Worm (Caenorhabditis elegans) whole organism, L4 larva: ENCODE measurements around the gene C37C3.2.

Experiments
- F10B5.3 ChIP-seq: sonication (generic microtip); optimal IDR thresholded peaks from 2 replicates; lab custom pipeline; 2016; ENCODE audit warnings: mild to moderate bottlenecking, missing genetic modification characterization, missing compliant biosample characterization
- F44E2.7 ChIP-seq: fragments of 200-800 bp; sonication (Bioruptor generic); IDR thresholded peaks from 2 replicates; pipeline ENCODE4 v2.1.2; 2022; ENCODE audit warnings: missing genetic modification characterization, missing compliant biosample characterization
- Y105C5A.15 ChIP-seq: fragments of 200-800 bp; sonication (Bioruptor generic); IDR thresholded peaks from 2 replicates; pipeline ENCODE4 v1.3.6; 2022; ENCODE audit warnings: missing genetic modification characterization, missing compliant biosample characterization
- ZK546.5 ChIP-seq, 2 experiments: sonication (generic microtip); optimal IDR thresholded peaks; 2 replicates each; lab custom pipeline; 2017; ENCODE audit warnings: missing biosample characterization in 2 of 2, missing genetic modification characterization in 2 of 2
- aha-1 ChIP-seq: fragments of 150-350 bp; peaks from one replicate; lab custom pipeline; 2014; ENCODE audit warnings: missing biosample characterization, missing genetic modification characterization
- attf-4 ChIP-seq: sonication (generic microtip); optimal IDR thresholded peaks from 3 replicates; lab custom pipeline; 2017; ENCODE audit warnings: missing biosample characterization, missing genetic modification characterization
- ces-1 ChIP-seq: fragments of 150-350 bp; sonication (generic microtip); optimal IDR thresholded peaks from 4 replicates; lab custom pipeline; 2014; ENCODE audit warnings: missing biosample characterization, missing genetic modification reagents, missing genetic modification characterization
- cey-2 ChIP-seq: sonication (generic microtip); optimal IDR thresholded peaks from 3 replicates; lab custom pipeline; 2017; ENCODE audit warnings: missing genetic modification characterization, mild to moderate bottlenecking, missing compliant biosample characterization, antibody characterized with exemption, borderline replicate concordance; ENCODE audit not compliant: insufficient read depth
- daf-16 ChIP-seq, 3 experiments: sonication (generic microtip); optimal IDR thresholded peaks; 2 replicates each; lab custom pipeline; 2016 to 2017; ENCODE audit warnings: missing genetic modification characterization in 3 of 3, missing genetic modification reagents in 3 of 3, mild to moderate bottlenecking in 2 of 3, missing compliant biosample characterization in 2 of 3, missing biosample characterization in 1 of 3, moderate library complexity in 1 of 3
- daf-19 ChIP-seq: fragments of 200-800 bp; sonication (Bioruptor generic); conservative IDR thresholded peaks from 2 replicates; pipeline ENCODE4 v1.3.6; 2022; ENCODE audit warnings: missing genetic modification characterization, missing compliant biosample characterization
- dmd-6 ChIP-seq: fragments of 200-800 bp; sonication (Bioruptor generic); IDR thresholded peaks from 2 replicates; pipeline ENCODE4 v1.3.6; 2022; ENCODE audit warnings: missing genetic modification reagents, missing genetic modification characterization, missing compliant biosample characterization
- dmd-9 ChIP-seq: fragments of 200-800 bp; sonication (Bioruptor generic); IDR thresholded peaks from 2 replicates; pipeline ENCODE4 v1.3.6; 2022; ENCODE audit warnings: missing genetic modification reagents, missing genetic modification characterization, missing compliant biosample characterization
- dpl-1 ChIP-seq: fragments of 150-350 bp; optimal IDR thresholded peaks from 2 replicates; lab custom pipeline; 2014; ENCODE audit warnings: missing biosample characterization, missing genetic modification reagents, missing genetic modification characterization
- duxl-1 ChIP-seq: sonication (generic microtip); optimal IDR thresholded peaks from 2 replicates; lab custom pipeline; 2016; ENCODE audit warnings: mild to moderate bottlenecking, missing genetic modification characterization, moderate library complexity, missing compliant biosample characterization; ENCODE audit not compliant: poor library complexity
- dve-1 ChIP-seq: sonication (generic microtip); optimal IDR thresholded peaks from 2 replicates; lab custom pipeline; 2017; ENCODE audit warnings: antibody characterized with exemption, mild to moderate bottlenecking, missing genetic modification characterization, missing compliant biosample characterization; ENCODE audit not compliant: insufficient read depth
- fkh-10 ChIP-seq: fragments of 150-350 bp; optimal IDR thresholded peaks from 2 replicates; lab custom pipeline; 2014; ENCODE audit warnings: missing biosample characterization, missing genetic modification reagents, missing genetic modification characterization
- hlh-11 ChIP-seq: fragments of 200-800 bp; sonication (Bioruptor generic); optimal IDR thresholded peaks from 2 replicates; lab custom pipeline; 2018; ENCODE audit warnings: mild to moderate bottlenecking, missing genetic modification characterization, missing compliant biosample characterization
- hmg-1.1 ChIP-seq: fragments of 200-800 bp; sonication (Bioruptor generic); IDR thresholded peaks from 2 replicates; pipeline ENCODE4 v1.3.6; 2022; ENCODE audit warnings: missing genetic modification reagents, missing genetic modification characterization, missing compliant biosample characterization
- jun-1 ChIP-seq: fragments of 150-350 bp; optimal IDR thresholded peaks from 2 replicates; lab custom pipeline; 2014; ENCODE audit warnings: missing biosample characterization, missing genetic modification reagents, missing genetic modification characterization
- lim-7 ChIP-seq: fragments of 200-800 bp; sonication (Bioruptor generic); IDR thresholded peaks from 2 replicates; pipeline ENCODE4 v1.3.6; 2022; ENCODE audit warnings: missing genetic modification characterization, missing compliant biosample characterization
- lin-38 ChIP-seq: fragments of 200-800 bp; sonication (Bioruptor generic); IDR thresholded peaks from 2 replicates; pipeline ENCODE4 v1.3.6; 2022; ENCODE audit warnings: missing genetic modification reagents, missing genetic modification characterization, missing compliant biosample characterization
- lir-3 ChIP-seq: sonication (generic microtip); optimal IDR thresholded peaks from 2 replicates; lab custom pipeline; 2016; ENCODE audit warnings: mild to moderate bottlenecking, missing genetic modification characterization, missing compliant biosample characterization
- madf-9 ChIP-seq: fragments of 200-800 bp; sonication (Bioruptor generic); conservative IDR thresholded peaks from 2 replicates; pipeline ENCODE4 v1.3.6; 2022; ENCODE audit warnings: missing genetic modification reagents, missing genetic modification characterization, missing compliant biosample characterization
- mdt-29 ChIP-seq: fragments of 200-800 bp; sonication (Bioruptor generic); IDR thresholded peaks from 2 replicates; pipeline ENCODE4 v1.3.6; 2022; ENCODE audit warnings: missing genetic modification reagents, missing genetic modification characterization, missing compliant biosample characterization
- mep-1 ChIP-seq: fragments of 150-350 bp; sonication (generic microtip); optimal IDR thresholded peaks from 3 replicates; lab custom pipeline; 2014; ENCODE audit warnings: missing biosample characterization, missing genetic modification characterization
- mes-2 ChIP-seq: sonication (generic microtip); optimal IDR thresholded peaks from 2 replicates; lab custom pipeline; 2016; ENCODE audit warnings: missing genotype, mild to moderate bottlenecking, missing genetic modification characterization, missing compliant biosample characterization; ENCODE audit not compliant: poor library complexity, severe bottlenecking
- nhr-10 ChIP-seq: fragments of 150-350 bp; optimal IDR thresholded peaks from 2 replicates; lab custom pipeline; 2014; ENCODE audit warnings: missing biosample characterization, missing genetic modification characterization
- nhr-102 ChIP-seq: sonication (generic microtip); optimal IDR thresholded peaks from 2 replicates; lab custom pipeline; 2016; ENCODE audit warnings: mild to moderate bottlenecking, missing genetic modification characterization, moderate library complexity, missing compliant biosample characterization
- nhr-111 ChIP-seq: fragments of 200-800 bp; sonication (Bioruptor generic); optimal IDR thresholded peaks from 2 replicates; lab custom pipeline; 2018; ENCODE audit warnings: mild to moderate bottlenecking, missing genetic modification characterization, missing compliant biosample characterization
- nhr-237 ChIP-seq: sonication (generic microtip); optimal IDR thresholded peaks from 2 replicates; lab custom pipeline; 2017; ENCODE audit warnings: missing biosample characterization, missing genetic modification characterization
- nhr-42 ChIP-seq: fragments of 200-800 bp; sonication (Bioruptor generic); IDR thresholded peaks from 2 replicates; pipeline ENCODE4 v1.3.6; 2022; ENCODE audit warnings: missing genetic modification characterization, missing compliant biosample characterization
- nhr-76 ChIP-seq: fragments of 150-350 bp; optimal IDR thresholded peaks from 2 replicates; lab custom pipeline; 2014; ENCODE audit warnings: missing biosample characterization, missing genetic modification characterization
- nhr-77 ChIP-seq: fragments of 150-350 bp; optimal IDR thresholded peaks from 2 replicates; lab custom pipeline; 2014; ENCODE audit warnings: missing biosample characterization, missing genetic modification characterization
- php-3 ChIP-seq: fragments of 200-800 bp; sonication (Bioruptor generic); IDR thresholded peaks from 2 replicates; pipeline ENCODE4 v1.3.6; 2022; ENCODE audit warnings: missing genetic modification reagents, missing genetic modification characterization, missing compliant biosample characterization
- pqm-1 ChIP-seq: sonication (generic microtip); optimal IDR thresholded peaks from 2 replicates; lab custom pipeline; 2017; ENCODE audit warnings: missing biosample characterization, missing genetic modification characterization
- snpc-1.2 ChIP-seq: fragments of 200-800 bp; sonication (Bioruptor generic); IDR thresholded peaks from 2 replicates; pipeline ENCODE4 v1.3.6; 2022; ENCODE audit warnings: missing genetic modification reagents, missing genetic modification characterization, missing compliant biosample characterization
- spr-1 ChIP-seq: sonication (generic microtip); optimal IDR thresholded peaks from 2 replicates; lab custom pipeline; 2016; ENCODE audit warnings: mild to moderate bottlenecking, missing genetic modification characterization, missing compliant biosample characterization
- unc-62 ChIP-seq, 3 experiments: fragments of 150-350 bp in 1 of 3; sonication (generic microtip); optimal IDR thresholded peaks in 2 of 3; peaks in 1 of 3; 1 replicate in 1 of 3; 2 replicates in 2 of 3; lab custom pipeline; 2014 to 2017; ENCODE audit warnings: missing biosample characterization in 3 of 3, missing genetic modification characterization in 3 of 3, missing genetic modification reagents in 3 of 3, missing genotype in 1 of 3
- zag-1 ChIP-seq: fragments of 150-350 bp; optimal IDR thresholded peaks from 2 replicates; lab custom pipeline; 2014; ENCODE audit warnings: missing biosample characterization, missing genetic modification characterization
- zip-11 ChIP-seq: fragments of 200-800 bp; sonication (Bioruptor generic); IDR thresholded peaks from 2 replicates; pipeline ENCODE4 v1.3.6; 2022; ENCODE audit warnings: missing genetic modification characterization, missing compliant biosample characterization
- zip-2 ChIP-seq: fragments of 150-350 bp; optimal IDR thresholded peaks from 2 replicates; lab custom pipeline; 2014; ENCODE audit warnings: missing biosample characterization, missing genetic modification characterization
- ztf-7 ChIP-seq: fragments of 150-350 bp; optimal IDR thresholded peaks from 2 replicates; lab custom pipeline; 2014; ENCODE audit warnings: missing biosample characterization, missing genetic modification characterization

C37C3.2 gene

ce11 chrV:7855382-7855994 lies at the start of gene C37C3.2 (continued):
- no peak for TF ChIP-seq cey-2 (tag; lab: Kevin White, UChicago)
- TF ChIP-seq daf-16 (GFP tag; optimal IDR thresholded peaks at IDR 0.05; lab: Kevin White, UChicago): no peak
- TF ChIP-seq daf-16 (tag; optimal IDR thresholded peaks at IDR 0.05; lab: Kevin White, UChicago): peak; percentile 8
- no peak for TF ChIP-seq ztf-7
- no peak for TF ChIP-seq nhr-76 (tag; lab: Kevin White, UChicago)
- no peak for TF ChIP-seq dpl-1
- TF ChIP-seq nhr-111 (GFP tag; lab: Kevin White, UChicago): no peak
- 0 out of 2 replicates have a peak, but pooled peaks have one; percentile 54 for TF ChIP-seq F44E2.7 (GFP tag; lab: Robert Waterston, UW)
- no peak for TF ChIP-seq F10B5.3 (tag; lab: Kevin White, UChicago)
- no peak for TF ChIP-seq nhr-102 (tag; lab: Kevin White, UChicago)
- TF ChIP-seq hmg-1.1 (GFP tag; lab: Robert Waterston, UW): no peak
- no peak for TF ChIP-seq dmd-9
- no peak for TF ChIP-seq ces-1 (GFP tag; lab: Kevin White, UChicago)
- TF ChIP-seq lir-3: no peak
- no peak; the same call in 1 of the 2 replicates for TF ChIP-seq snpc-1.2 (GFP tag; lab: Robert Waterston, UW)
- TF ChIP-seq daf-19 (GFP tag; lab: Robert Waterston, UW): no peak
- peak; percentile 2 for TF ChIP-seq spr-1 (tag; lab: Kevin White, UChicago)
- TF ChIP-seq fkh-10 (GFP tag; lab: Kevin White, UChicago): no peak
- no peak for TF ChIP-seq zag-1 (tag; lab: Kevin White, UChicago)
- peak; percentile 3; the same call in 1 of the 2 replicates for TF ChIP-seq lin-38 (GFP tag; lab: Robert Waterston, UW)
- no peak for TF ChIP-seq jun-1
- no peak for TF ChIP-seq zip-2 (tag; lab: Kevin White, UChicago)
- TF ChIP-seq mdt-29 (GFP tag; lab: Robert Waterston, UW): no peak
- no peak for TF ChIP-seq nhr-42 (GFP tag; lab: Robert Waterston, UW)
- TF ChIP-seq attf-4: no peak
- peak; percentile 19 for TF ChIP-seq duxl-1 (tag; lab: Kevin White, UChicago)
- TF ChIP-seq mes-2: no peak

ce11 chrV:7806629-7807028 lies 49.1 kb upstream of the C37C3.2 start:
- TF ChIP-seq zip-2 (tag; lab: Kevin White, UChicago) (no peak), nhr-77 (tag; lab: Kevin White, UChicago) (no peak), madf-9 (GFP tag; lab: Robert Waterston, UW) (no peak), Y105C5A.15 (GFP tag; lab: Robert Waterston, UW) (no peak), F44E2.7 (GFP tag; lab: Robert Waterston, UW) (no peak), unc-62 (GFP tag; optimal IDR thresholded peaks at IDR 0.05 in 1 of 2; lab: Kevin White, UChicago) (peak in 1 of 2 experiments; percentile 66), unc-62 (tag; optimal IDR thresholded peaks at IDR 0.05; lab: Kevin White, UChicago) (no peak), aha-1 (peak; percentile 84)

ce11 chrV:7808444-7808843 lies 47.3 kb upstream of the C37C3.2 start:
- TF ChIP-seq unc-62 (GFP tag; optimal IDR thresholded peaks at IDR 0.05 in 1 of 2; lab: Kevin White, UChicago) (peak in 1 of 2 experiments; percentile 77), unc-62 (tag; optimal IDR thresholded peaks at IDR 0.05; lab: Kevin White, UChicago) (no peak), zag-1 (tag; lab: Kevin White, UChicago) (no peak)

- no peak for TF ChIP-seq daf-16 (GFP tag; optimal IDR thresholded peaks at IDR 0.05; lab: Kevin White, UChicago)
- TF ChIP-seq daf-16 (tag; optimal IDR thresholded peaks at IDR 0.05; lab: Kevin White, UChicago): peak; percentile 40
- TF ChIP-seq nhr-10 (tag; lab: Kevin White, UChicago): peak; percentile 7
- peak; percentile 50 for TF ChIP-seq pqm-1 (tag; lab: Kevin White, UChicago)
- no peak for TF ChIP-seq ZK546.5 (tag; optimal IDR thresholded peaks at IDR 0.05; lab: Kevin White, UChicago)
- TF ChIP-seq mep-1 (tag; lab: Kevin White, UChicago): peak; percentile 7
- no peak for TF ChIP-seq zip-11 (GFP tag; lab: Robert Waterston, UW)
- TF ChIP-seq dmd-6 (GFP tag; lab: Robert Waterston, UW): peak; percentile 71
- TF ChIP-seq hlh-11 (tag; lab: Kevin White, UChicago): peak; percentile 39
- peak; percentile 95 for TF ChIP-seq aha-1
- no peak for TF ChIP-seq lim-7 (GFP tag; lab: Robert Waterston, UW)
- TF ChIP-seq php-3: 0 out of 2 replicates have a peak, but pooled peaks have one; percentile 9
- TF ChIP-seq nhr-237 (tag; lab: Kevin White, UChicago): no peak
- peak; percentile 57 for TF ChIP-seq dve-1 (tag; lab: Kevin White, UChicago)
Measured at ce11 chrV:7809320-7810256, 46.2 kb upstream of the C37C3.2 start, which contains the start of gene ZK742.3. Gene ZK742.3 (minus strand): TSS chrV:7809912.
